Fruit fly (Drosophila melanogaster): ENCODE results near the gene yip2.

The yip2 gene

dm6 chr2L:9918020-9918959, 3.2 kb downstream of the yip2 start, which contains the start of the genes CG5885 and CG4598 (continued):
- no peak for TF ChIP-seq Hand (GFP tag; optimal IDR thresholded peaks at IDR 0.05)
- peak; percentile 50 for TF ChIP-seq jing (GFP tag; optimal IDR thresholded peaks at IDR 0.05)
- peak; percentile 89 for TF ChIP-seq sens (GFP tag)
- TF ChIP-seq CG3281 (GFP tag; optimal IDR thresholded peaks at IDR 0.05): peak; percentile 34
- TF ChIP-seq CG6689 (GFP tag; IDR thresholded peaks at IDR 0.05): peak; percentile 43; the same call in 1 of the 2 replicates
- TF ChIP-seq CG5245 (GFP tag; optimal IDR thresholded peaks at IDR 0.05): no peak
- peak; percentile 70 for TF ChIP-seq CG18262 (tag; optimal IDR thresholded peaks at IDR 0.05)
- no peak for TF ChIP-seq emc (GFP tag; optimal IDR thresholded peaks at IDR 0.05)
- TF ChIP-seq fu2 (GFP tag; optimal IDR thresholded peaks at IDR 0.05): no peak
- TF ChIP-seq Hr78 (GFP tag; optimal IDR thresholded peaks at IDR 0.05): peak in 1 of 2 experiments; percentile 37
- peak; percentile 70 for TF ChIP-seq CG18599 (GFP tag; optimal IDR thresholded peaks at IDR 0.05)
- peak; percentile 47 for TF ChIP-seq CG2202 (tag; optimal IDR thresholded peaks at IDR 0.05)
- TF ChIP-seq B-H1 (GFP tag; IDR thresholded peaks at IDR 0.05): no peak
- TF ChIP-seq vnd (GFP tag; IDR thresholded peaks at IDR 0.05; ENCODE audit: partially characterized antibody): peak; percentile 72
- TF ChIP-seq kay (GFP tag; optimal IDR thresholded peaks at IDR 0.05): peak; percentile 80
- peak; percentile 35; the same call in 1 of the 2 replicates for TF ChIP-seq Rx (GFP tag; IDR thresholded peaks at IDR 0.05)
- peak; percentile 75 for TF ChIP-seq grau (tag; optimal IDR thresholded peaks at IDR 0.05)
- TF ChIP-seq CG3163 (GFP tag; optimal IDR thresholded peaks at IDR 0.05): no peak
- peak; percentile 29; the same call in 1 of the 3 replicates for TF ChIP-seq CG7963 (GFP tag; IDR thresholded peaks at IDR 0.05; ENCODE audit: partially characterized antibody)
- TF ChIP-seq peb (GFP tag; IDR thresholded peaks at IDR 0.05): no peak
- TF ChIP-seq pita (GFP tag; optimal IDR thresholded peaks at IDR 0.05): no peak
- peak; percentile 59 for TF ChIP-seq caup (GFP tag; optimal IDR thresholded peaks at IDR 0.05; ENCODE audit: severe bottlenecking)
- no peak for TF ChIP-seq Vsx1 (GFP tag; optimal IDR thresholded peaks at IDR 0.05)
- peak; percentile 63 for TF ChIP-seq CG4424 (GFP tag; optimal IDR thresholded peaks at IDR 0.05)
- TF ChIP-seq CG10431 (GFP tag; optimal IDR thresholded peaks at IDR 0.05): peak; percentile 57
- peak; percentile 76 for TF ChIP-seq Dek (tag; optimal IDR thresholded peaks at IDR 0.05)
- peak; percentile 53 for TF ChIP-seq CG9437 (GFP tag; optimal IDR thresholded peaks at IDR 0.05)
- no peak for TF ChIP-seq seq (GFP tag; IDR thresholded peaks at IDR 0.05)
- peak; percentile 79 for TF ChIP-seq CG32532 (GFP tag; IDR thresholded peaks at IDR 0.05)
- peak; percentile 69 for TF ChIP-seq zfh1 (GFP tag; IDR thresholded peaks at IDR 0.05)
- no peak for TF ChIP-seq CHES-1-like (GFP tag; optimal IDR thresholded peaks at IDR 0.05)
- TF ChIP-seq CG8765 (GFP tag; IDR thresholded peaks at IDR 0.05): no peak; the same call in 1 of the 2 replicates
- no peak for TF ChIP-seq hth (optimal IDR thresholded peaks at IDR 0.05)
- peak; percentile 88 for TF ChIP-seq Dp (GFP tag; optimal IDR thresholded peaks at IDR 0.05)
- no peak for TF ChIP-seq eve (GFP tag; optimal IDR thresholded peaks at IDR 0.05)
- peak; percentile 82 for TF ChIP-seq HLH4C (GFP tag; IDR thresholded peaks at IDR 0.05; ENCODE audit: partially characterized antibody)
- TF ChIP-seq sug (tag; optimal IDR thresholded peaks at IDR 0.05): peak; percentile 70
- peak; percentile 71 for TF ChIP-seq stwl (tag; optimal IDR thresholded peaks at IDR 0.05)
- peak; percentile 19 for TF ChIP-seq pho (GFP tag; optimal IDR thresholded peaks at IDR 0.05)
- TF ChIP-seq CG32767 (GFP tag; IDR thresholded peaks at IDR 0.05): peak; percentile 34; the same call in 1 of the 2 replicates
- TF ChIP-seq Ptx1 (GFP tag; IDR thresholded peaks at IDR 0.05): peak; percentile 62
- TF ChIP-seq Tbp (GFP tag; optimal IDR thresholded peaks at IDR 0.05): no peak
- peak; percentile 80 for TF ChIP-seq CG13287 (GFP tag; IDR thresholded peaks at IDR 0.05; ENCODE audit: partially characterized antibody)
- peak; percentile 73 for TF ChIP-seq gsb-n (tag; optimal IDR thresholded peaks at IDR 0.05)
- TF ChIP-seq HmgZ (tag; optimal IDR thresholded peaks at IDR 0.05): peak; percentile 55
- TF ChIP-seq Ravus (GFP tag; IDR thresholded peaks at IDR 0.05): peak; percentile 31
- TF ChIP-seq Drgx (GFP tag; IDR thresholded peaks at IDR 0.05): peak; percentile 78
- peak; percentile 37 for TF ChIP-seq bab2 (GFP tag; optimal IDR thresholded peaks at IDR 0.05)

Data from whole organism, embryonic.